Worm (Caenorhabditis elegans): Measurements from ENCODE around the gene srx-31.

ce11 chrV:847521-847920, 24.7 kb upstream of the srx-31 start, which contains the start of gene srbc-13:
- no peak for TF ChIP-seq scrt-1 (GFP tag; IDR thresholded peaks at IDR 0.05)
- TF ChIP-seq ama-1 (optimal IDR thresholded peaks at IDR 0.05), result no peak
- no peak for TF ChIP-seq hmg-4 (GFP tag; optimal IDR thresholded peaks at IDR 0.05)
- TF ChIP-seq tbx-37 (GFP tag; conservative IDR thresholded peaks at IDR 0.05), result no peak
- TF ChIP-seq hnd-1 (tag; optimal IDR thresholded peaks at IDR 0.05), result no peak
- no peak for TF ChIP-seq flt-1 (GFP tag; IDR thresholded peaks at IDR 0.05)
- no peak for TF ChIP-seq F13C5.2 (tag; optimal IDR thresholded peaks at IDR 0.05)
- no peak for TF ChIP-seq ceh-13 (GFP tag; optimal IDR thresholded peaks at IDR 0.05)
- TF ChIP-seq hmbx-1 (tag; optimal IDR thresholded peaks at IDR 0.05), result no peak
